Worm (Caenorhabditis elegans) whole organism, late embryonic: ENCODE measurements around the gene tag-65.

Source experiments
- C08G9.2 ChIP-seq: sonication (generic microtip); optimal IDR thresholded peaks from 2 replicates; lab custom pipeline; 2016; ENCODE audit warnings: mild to moderate bottlenecking, missing genetic modification characterization, moderate library complexity, missing compliant biosample characterization
- T23F11.4 ChIP-seq: fragments of 200-800 bp; sonication (Bioruptor generic); optimal IDR thresholded peaks from 2 replicates; lab custom pipeline; 2018; ENCODE audit warnings: mild to moderate bottlenecking, missing genetic modification characterization, missing compliant biosample characterization
- ama-1 ChIP-seq: fragments of 150-350 bp; optimal IDR thresholded peaks from 2 replicates; lab custom pipeline; 2014
- ceh-45 ChIP-seq: fragments of 200-800 bp; sonication (Bioruptor generic); IDR thresholded peaks from 2 replicates; pipeline ENCODE4 v1.3.6; 2022; ENCODE audit warnings: missing genetic modification reagents, missing genetic modification characterization, missing compliant biosample characterization
- dve-1 ChIP-seq: sonication (generic microtip); optimal IDR thresholded peaks from 2 replicates; lab custom pipeline; 2017; ENCODE audit warnings: antibody characterized with exemption, mild to moderate bottlenecking, missing genetic modification characterization, missing compliant biosample characterization
- ets-4 ChIP-seq: sonication (generic microtip); optimal IDR thresholded peaks from 2 replicates; lab custom pipeline; 2016; ENCODE audit warnings: missing genetic modification characterization, missing compliant biosample characterization
- hlh-13 ChIP-seq: fragments of 200-800 bp; sonication (Bioruptor generic); optimal IDR thresholded peaks from 2 replicates; lab custom pipeline; 2018; ENCODE audit warnings: mild to moderate bottlenecking, missing genetic modification characterization, missing compliant biosample characterization
- lin-11 ChIP-seq: fragments of 200-800 bp; sonication (Bioruptor generic); optimal IDR thresholded peaks from 2 replicates; lab custom pipeline; 2018; ENCODE audit warnings: mild to moderate bottlenecking, missing genetic modification characterization, missing compliant biosample characterization
- nfya-1 ChIP-seq: sonication (generic microtip); optimal IDR thresholded peaks from 2 replicates; lab custom pipeline; 2017; ENCODE audit warnings: missing genetic modification characterization, mild to moderate bottlenecking, missing compliant biosample characterization, antibody characterized with exemption, moderate library complexity
- nhr-11 ChIP-seq: fragments of 150-350 bp; optimal IDR thresholded peaks from 2 replicates; lab custom pipeline; 2014; ENCODE audit warnings: missing biosample characterization, missing genetic modification characterization
- pqm-1 ChIP-seq: sonication (generic microtip); optimal IDR thresholded peaks from 2 replicates; lab custom pipeline; 2016; ENCODE audit warnings: missing genetic modification characterization, missing compliant biosample characterization
- sdc-2 ChIP-seq: sonication (generic microtip); optimal IDR thresholded peaks from 2 replicates; lab custom pipeline; 2016; ENCODE audit warnings: missing genotype, missing genetic modification characterization, missing compliant biosample characterization
- sox-4 ChIP-seq: sonication (generic microtip); optimal IDR thresholded peaks from 2 replicates; lab custom pipeline; 2017; ENCODE audit warnings: mild to moderate bottlenecking, missing genetic modification characterization, inconsistent platforms, missing compliant biosample characterization
- unc-86 ChIP-seq: sonication (generic microtip); optimal IDR thresholded peaks from 2 replicates; lab custom pipeline; 2016; ENCODE audit warnings: missing genetic modification characterization, missing compliant biosample characterization

DNA sequence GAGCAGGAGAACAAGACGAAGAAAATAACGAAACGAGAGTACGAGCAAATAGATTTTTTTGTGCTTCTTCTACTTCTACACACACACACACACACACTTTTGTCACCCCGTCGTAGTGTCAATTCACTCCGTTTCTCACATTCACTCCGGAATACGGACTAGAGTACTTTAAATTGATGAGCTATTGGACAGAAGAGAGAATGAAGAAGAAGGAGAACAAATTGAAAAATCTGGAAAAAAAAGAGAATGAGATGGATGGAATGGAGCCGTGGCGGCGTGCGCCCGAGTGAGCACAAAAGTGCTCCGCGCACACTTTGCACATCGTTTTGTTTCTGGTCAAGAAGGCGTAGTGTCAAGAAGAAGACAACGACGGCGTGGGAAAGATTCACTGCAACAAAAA lies 9.1 kb upstream of the tag-65 start:
- TF ChIP-seq ama-1 (lab: Kevin White, UChicago) (no peak), sdc-2 (tag; lab: Kevin White, UChicago) (no peak), nhr-11 (tag; lab: Kevin White, UChicago) (no peak), T23F11.4 (GFP tag; lab: Kevin White, UChicago) (no peak), nfya-1 (tag; lab: Kevin White, UChicago) (no peak), sox-4 (tag; lab: Kevin White, UChicago) (no peak), lin-11 (tag; lab: Kevin White, UChicago) (no peak), ets-4 (tag; lab: Kevin White, UChicago) (no peak), unc-86 (tag; lab: Kevin White, UChicago) (no peak), ceh-45 (no peak), pqm-1 (no peak), dve-1 (tag; lab: Kevin White, UChicago) (no peak), C08G9.2 (tag; lab: Kevin White, UChicago) (no peak), hlh-13 (no peak)
